Worm (Caenorhabditis elegans) whole organism, L4 larva: ENCODE data around the gene F49F1.4.
A peak's percentile ranks its signal among the peaks of the same experiment; 100 is the strongest.

Experiments used
- D1046.2 ChIP-seq: fragments of 200-800 bp; sonication (Bioruptor generic); IDR thresholded peaks from 2 replicates; pipeline ENCODE4 v1.3.6; 2022; ENCODE audit warnings: missing genetic modification characterization, missing compliant biosample characterization
- F26F4.8 ChIP-seq: fragments of 200-800 bp; sonication (Bioruptor generic); conservative IDR thresholded peaks from 2 replicates; pipeline ENCODE4 v1.3.6; 2022; ENCODE audit warnings: missing genetic modification characterization, missing compliant biosample characterization
- Y105C5A.15 ChIP-seq: fragments of 200-800 bp; sonication (Bioruptor generic); IDR thresholded peaks from 2 replicates; pipeline ENCODE4 v1.3.6; 2022; ENCODE audit warnings: missing genetic modification characterization, missing compliant biosample characterization
- Y48G9A.11 ChIP-seq: fragments of 200-800 bp; sonication (Bioruptor generic); IDR thresholded peaks from 2 replicates; pipeline ENCODE4 v1.3.6; 2022; ENCODE audit warnings: missing genetic modification reagents, missing genetic modification characterization, missing compliant biosample characterization
- ces-1 ChIP-seq: fragments of 150-350 bp; sonication (generic microtip); optimal IDR thresholded peaks from 4 replicates; lab custom pipeline; 2014; ENCODE audit warnings: missing biosample characterization, missing genetic modification reagents, missing genetic modification characterization
- cey-2 ChIP-seq: sonication (generic microtip); optimal IDR thresholded peaks from 3 replicates; lab custom pipeline; 2017; ENCODE audit warnings: missing genetic modification characterization, mild to moderate bottlenecking, missing compliant biosample characterization, antibody characterized with exemption, borderline replicate concordance; ENCODE audit not compliant: insufficient read depth
- ctbp-1 ChIP-seq: fragments of 200-800 bp; sonication (Bioruptor generic); IDR thresholded peaks from 2 replicates; pipeline ENCODE4 v1.3.6; 2022; ENCODE audit warnings: missing genetic modification reagents, missing genetic modification characterization, missing compliant biosample characterization
- daf-12 ChIP-seq: fragments of 150-350 bp; optimal IDR thresholded peaks from 2 replicates; lab custom pipeline; 2014; ENCODE audit warnings: missing biosample characterization, missing genetic modification reagents, missing genetic modification characterization
- daf-8 ChIP-seq: fragments of 200-800 bp; sonication (Bioruptor generic); IDR thresholded peaks from 2 replicates; pipeline ENCODE4 v1.3.6; 2022; ENCODE audit warnings: missing genetic modification characterization, missing compliant biosample characterization
- dmd-6 ChIP-seq: fragments of 200-800 bp; sonication (Bioruptor generic); IDR thresholded peaks from 2 replicates; pipeline ENCODE4 v1.3.6; 2022; ENCODE audit warnings: missing genetic modification reagents, missing genetic modification characterization, missing compliant biosample characterization
- dmd-9 ChIP-seq: fragments of 200-800 bp; sonication (Bioruptor generic); IDR thresholded peaks from 2 replicates; pipeline ENCODE4 v1.3.6; 2022; ENCODE audit warnings: missing genetic modification reagents, missing genetic modification characterization, missing compliant biosample characterization
- duxl-1 ChIP-seq: sonication (generic microtip); optimal IDR thresholded peaks from 2 replicates; lab custom pipeline; 2016; ENCODE audit warnings: mild to moderate bottlenecking, missing genetic modification characterization, moderate library complexity, missing compliant biosample characterization; ENCODE audit not compliant: poor library complexity
- dve-1 ChIP-seq: sonication (generic microtip); optimal IDR thresholded peaks from 2 replicates; lab custom pipeline; 2017; ENCODE audit warnings: antibody characterized with exemption, mild to moderate bottlenecking, missing genetic modification characterization, missing compliant biosample characterization; ENCODE audit not compliant: insufficient read depth
- fkh-10 ChIP-seq: fragments of 150-350 bp; optimal IDR thresholded peaks from 2 replicates; lab custom pipeline; 2014; ENCODE audit warnings: missing biosample characterization, missing genetic modification reagents, missing genetic modification characterization
- fos-1 ChIP-seq: fragments of 150-350 bp; optimal IDR thresholded peaks from 2 replicates; lab custom pipeline; 2014; ENCODE audit warnings: missing biosample characterization, missing genetic modification characterization
- gei-8 ChIP-seq: fragments of 200-800 bp; sonication (Bioruptor generic); optimal IDR thresholded peaks from 2 replicates; lab custom pipeline; 2018; ENCODE audit warnings: mild to moderate bottlenecking, missing genetic modification characterization, missing compliant biosample characterization
- hif-1 ChIP-seq, 2 experiments: sonication (generic microtip); optimal IDR thresholded peaks; 2 replicates each; lab custom pipeline; 2016 to 2017; ENCODE audit warnings: missing compliant biosample characterization in 2 of 2, missing genetic modification characterization in 2 of 2, missing genetic modification reagents in 2 of 2, missing genotype in 2 of 2, mild to moderate bottlenecking in 1 of 2
- hlh-11 ChIP-seq: fragments of 200-800 bp; sonication (Bioruptor generic); optimal IDR thresholded peaks from 2 replicates; lab custom pipeline; 2018; ENCODE audit warnings: mild to moderate bottlenecking, missing genetic modification characterization, missing compliant biosample characterization
- hmg-1.1 ChIP-seq: fragments of 200-800 bp; sonication (Bioruptor generic); IDR thresholded peaks from 2 replicates; pipeline ENCODE4 v1.3.6; 2022; ENCODE audit warnings: missing genetic modification reagents, missing genetic modification characterization, missing compliant biosample characterization
- jun-1 ChIP-seq: fragments of 150-350 bp; optimal IDR thresholded peaks from 2 replicates; lab custom pipeline; 2014; ENCODE audit warnings: missing biosample characterization, missing genetic modification reagents, missing genetic modification characterization
- lim-7 ChIP-seq: fragments of 200-800 bp; sonication (Bioruptor generic); IDR thresholded peaks from 2 replicates; pipeline ENCODE4 v1.3.6; 2022; ENCODE audit warnings: missing genetic modification characterization, missing compliant biosample characterization
- lin-38 ChIP-seq: fragments of 200-800 bp; sonication (Bioruptor generic); IDR thresholded peaks from 2 replicates; pipeline ENCODE4 v1.3.6; 2022; ENCODE audit warnings: missing genetic modification reagents, missing genetic modification characterization, missing compliant biosample characterization
- madf-9 ChIP-seq: fragments of 200-800 bp; sonication (Bioruptor generic); conservative IDR thresholded peaks from 2 replicates; pipeline ENCODE4 v1.3.6; 2022; ENCODE audit warnings: missing genetic modification reagents, missing genetic modification characterization, missing compliant biosample characterization
- mxl-2 ChIP-seq: fragments of 200-800 bp; sonication (Bioruptor generic); conservative IDR thresholded peaks from 2 replicates; pipeline ENCODE4 v1.3.6; 2022; ENCODE audit warnings: missing genetic modification reagents, missing genetic modification characterization, missing compliant biosample characterization
- nhr-111 ChIP-seq: fragments of 200-800 bp; sonication (Bioruptor generic); optimal IDR thresholded peaks from 2 replicates; lab custom pipeline; 2018; ENCODE audit warnings: mild to moderate bottlenecking, missing genetic modification characterization, missing compliant biosample characterization
- nhr-25 ChIP-seq: sonication (generic microtip); optimal IDR thresholded peaks from 2 replicates; lab custom pipeline; 2017; ENCODE audit warnings: missing genetic modification characterization, mild to moderate bottlenecking, missing compliant biosample characterization, antibody characterized with exemption, moderate library complexity, borderline replicate concordance; ENCODE audit not compliant: insufficient read depth
- nhr-41 ChIP-seq: fragments of 200-800 bp; sonication (Bioruptor generic); IDR thresholded peaks from 2 replicates; pipeline ENCODE4 v1.3.6; 2022; ENCODE audit warnings: missing genetic modification reagents, missing genetic modification characterization, missing compliant biosample characterization
- nhr-76 ChIP-seq: fragments of 150-350 bp; optimal IDR thresholded peaks from 2 replicates; lab custom pipeline; 2014; ENCODE audit warnings: missing biosample characterization, missing genetic modification characterization
- pha-4 ChIP-seq, 2 experiments: fragments of 150-350 bp in 1 of 2; fragments of 200-800 bp in 1 of 2; sonication (Bioruptor generic) in 1 of 2; IDR thresholded peaks in 1 of 2; optimal IDR thresholded peaks in 1 of 2; 2 replicates each; pipeline versions ENCODE4 v1.3.6 to Lab custom; 2014 to 2022; ENCODE audit warnings: missing genetic modification characterization in 2 of 2, missing genetic modification reagents in 2 of 2, missing biosample characterization in 1 of 2, missing compliant biosample characterization in 1 of 2
- saeg-2 ChIP-seq: fragments of 200-800 bp; sonication (Bioruptor generic); IDR thresholded peaks from 2 replicates; pipeline ENCODE4 v1.3.6; 2022; ENCODE audit warnings: missing genetic modification reagents, missing genetic modification characterization, missing compliant biosample characterization
- sdz-12 ChIP-seq: fragments of 200-800 bp; sonication (Bioruptor generic); optimal IDR thresholded peaks from 2 replicates; lab custom pipeline; 2018; ENCODE audit warnings: mild to moderate bottlenecking, missing genetic modification characterization, missing compliant biosample characterization
- set-16 ChIP-seq: fragments of 200-800 bp; sonication (Bioruptor generic); IDR thresholded peaks from 2 replicates; pipeline ENCODE4 v1.3.6; 2022; ENCODE audit warnings: missing genetic modification reagents, missing genetic modification characterization, missing compliant biosample characterization
- snpc-1.2 ChIP-seq: fragments of 200-800 bp; sonication (Bioruptor generic); IDR thresholded peaks from 2 replicates; pipeline ENCODE4 v1.3.6; 2022; ENCODE audit warnings: missing genetic modification reagents, missing genetic modification characterization, missing compliant biosample characterization
- unc-130 ChIP-seq: sonication (generic microtip); optimal IDR thresholded peaks from 2 replicates; lab custom pipeline; 2016; ENCODE audit warnings: missing genetic modification reagents, missing genetic modification characterization, missing compliant biosample characterization
- unc-39 ChIP-seq: sonication (generic microtip); optimal IDR thresholded peaks from 2 replicates; lab custom pipeline; 2017; ENCODE audit warnings: missing biosample characterization, missing genetic modification characterization
- unc-62 ChIP-seq, 3 experiments: fragments of 150-350 bp in 1 of 3; sonication (generic microtip); optimal IDR thresholded peaks in 2 of 3; peaks in 1 of 3; 1 replicate in 1 of 3; 2 replicates in 2 of 3; lab custom pipeline; 2014 to 2017; ENCODE audit warnings: missing biosample characterization in 3 of 3, missing genetic modification characterization in 3 of 3, missing genetic modification reagents in 3 of 3, missing genotype in 1 of 3
- vab-7 ChIP-seq: fragments of 200-800 bp; sonication (Bioruptor generic); IDR thresholded peaks from 2 replicates; pipeline ENCODE4 v1.3.6; 2022; ENCODE audit warnings: missing genetic modification reagents, missing genetic modification characterization, missing compliant biosample characterization
- zfp-2 ChIP-seq: sonication (generic microtip); optimal IDR thresholded peaks from 2 replicates; lab custom pipeline; 2016; ENCODE audit warnings: mild to moderate bottlenecking, missing genetic modification characterization, missing compliant biosample characterization
- zip-11 ChIP-seq: fragments of 200-800 bp; sonication (Bioruptor generic); IDR thresholded peaks from 2 replicates; pipeline ENCODE4 v1.3.6; 2022; ENCODE audit warnings: missing genetic modification characterization, missing compliant biosample characterization
- ztf-7 ChIP-seq: fragments of 150-350 bp; optimal IDR thresholded peaks from 2 replicates; lab custom pipeline; 2014; ENCODE audit warnings: missing biosample characterization, missing genetic modification characterization

F49F1.4 gene

DNA sequence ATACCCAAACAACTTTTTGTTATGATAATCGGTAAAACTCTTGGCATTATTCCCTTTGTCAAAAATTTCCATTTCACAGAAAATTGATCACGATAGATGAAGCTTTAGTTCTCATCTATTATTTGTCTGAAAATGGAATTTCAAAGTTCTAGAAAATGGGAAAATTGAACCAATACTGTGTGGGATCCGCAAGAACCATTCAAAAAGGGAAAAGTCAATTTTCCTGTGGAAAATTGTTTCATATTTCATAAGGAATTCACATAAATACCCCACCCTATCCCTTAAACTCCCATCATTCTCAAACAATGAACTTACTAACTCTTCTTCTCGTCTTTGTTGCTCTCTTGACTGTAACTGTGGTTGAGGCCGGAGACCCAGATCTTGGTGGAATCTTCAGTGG lies 34.7 kb downstream of the F49F1.4 start, which contains the start of the genes C35B1.9 and C35B1.3:
TSS of gene C35B1.9 (minus strand) at position 101 of the 400 bp plus-strand sequence.
TSS of gene C35B1.3 (plus strand) at position 306 of the 400 bp plus-strand sequence.
- TF ChIP-seq gei-8 (no peak), unc-62 (GFP tag; optimal IDR thresholded peaks at IDR 0.05 in 1 of 2; lab: Kevin White, UChicago) (peak in 1 of 2 experiments; percentile 11), unc-62 (tag; optimal IDR thresholded peaks at IDR 0.05; lab: Kevin White, UChicago) (no peak)

- TF ChIP-seq sdz-12 (GFP tag; lab: Kevin White, UChicago) (no peak), nhr-41 (GFP tag; lab: Robert Waterston, UW) (no peak), Y48G9A.11 (no peak), dmd-9 (no peak), dve-1 (tag; lab: Kevin White, UChicago) (no peak), set-16 (GFP tag; lab: Robert Waterston, UW) (no peak), snpc-1.2 (no peak), nhr-111 (no peak), zfp-2 (tag; lab: Kevin White, UChicago) (no peak), unc-39 (tag; lab: Kevin White, UChicago) (no peak), ces-1 (GFP tag; lab: Kevin White, UChicago) (no peak), zip-11 (GFP tag; lab: Robert Waterston, UW) (no peak), vab-7 (no peak), lim-7 (GFP tag; lab: Robert Waterston, UW) (no peak), Y105C5A.15 (GFP tag; lab: Robert Waterston, UW) (no peak), ctbp-1 (GFP tag; lab: Robert Waterston, UW) (no peak)
These were observed 36.0 kb downstream of the F49F1.4 start, which contains the start of gene C35B1.4 for ce11 chrIV:4079514-4079913. Gene C35B1.4, plus strand, starts transcription at chrIV:4079814.

DNA sequence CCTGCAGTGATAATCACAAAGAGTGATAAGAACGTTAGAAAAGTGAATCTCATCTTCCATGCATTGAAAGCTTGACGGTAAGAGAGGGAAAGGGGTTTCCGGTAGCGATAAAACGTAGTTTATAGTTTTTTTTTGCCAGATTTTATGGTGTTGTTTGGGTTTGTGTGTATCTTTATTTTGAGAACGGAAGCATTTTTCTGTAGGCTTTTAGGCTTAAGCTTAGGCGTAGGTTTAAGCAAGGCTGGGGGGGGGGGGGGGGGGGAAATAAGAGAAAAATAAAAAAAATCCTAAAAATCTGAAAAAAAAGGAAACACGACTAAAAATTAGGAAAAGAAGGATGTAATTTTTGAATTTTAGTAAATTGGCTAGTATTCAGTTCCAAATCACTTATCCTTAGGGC lies 36.6 kb downstream of the F49F1.4 start, which contains the start of gene C35B1.8:
TSS of gene C35B1.8 (minus strand) at position 101 of the 400 bp plus-strand sequence.
- TF ChIP-seq nhr-25 (tag; lab: Kevin White, UChicago) (no peak), daf-8 (no peak), nhr-111 (no peak), F26F4.8 (GFP tag; lab: Robert Waterston, UW) (no peak), duxl-1 (no peak), madf-9 (no peak), pha-4 (GFP tag; IDR thresholded peaks at IDR 0.05; lab: Robert Waterston, UW) (no peak), pha-4 (tag; optimal IDR thresholded peaks at IDR 0.05; lab: Kevin White, UChicago) (no peak)

DNA sequence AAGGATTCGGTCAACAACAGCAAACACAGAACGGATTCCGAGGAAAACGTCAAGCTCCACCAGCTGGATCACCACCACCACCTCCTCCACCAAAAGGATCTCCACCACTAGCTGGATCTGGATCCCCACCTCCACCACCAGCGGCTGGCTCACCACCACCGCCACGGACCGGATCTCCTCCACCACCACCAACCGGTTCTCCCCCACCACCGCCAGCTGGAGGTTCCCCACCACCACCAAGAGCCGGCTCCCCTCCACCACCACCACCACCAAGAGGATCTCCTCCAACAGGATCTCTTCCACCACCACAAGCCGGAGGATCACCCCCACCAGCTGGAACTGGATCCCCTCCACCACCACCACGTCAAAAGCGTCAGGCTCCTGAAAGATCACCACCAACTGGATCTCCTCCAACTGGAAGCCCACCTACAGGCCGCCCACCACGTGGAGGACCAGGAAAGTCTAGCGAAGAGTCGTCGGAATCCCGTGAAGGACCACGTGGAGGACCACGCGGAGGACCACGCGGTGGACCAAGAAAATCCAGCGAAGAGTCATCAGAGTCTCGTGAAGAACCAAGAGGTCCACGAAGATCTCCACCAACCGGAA lies 38.7 kb downstream of the F49F1.4 start:
- TF ChIP-seq set-16 (GFP tag; lab: Robert Waterston, UW), result peak; percentile 97
- no peak for TF ChIP-seq fkh-10 (GFP tag; lab: Kevin White, UChicago)
- no peak for TF ChIP-seq hlh-11 (tag; lab: Kevin White, UChicago)

DNA sequence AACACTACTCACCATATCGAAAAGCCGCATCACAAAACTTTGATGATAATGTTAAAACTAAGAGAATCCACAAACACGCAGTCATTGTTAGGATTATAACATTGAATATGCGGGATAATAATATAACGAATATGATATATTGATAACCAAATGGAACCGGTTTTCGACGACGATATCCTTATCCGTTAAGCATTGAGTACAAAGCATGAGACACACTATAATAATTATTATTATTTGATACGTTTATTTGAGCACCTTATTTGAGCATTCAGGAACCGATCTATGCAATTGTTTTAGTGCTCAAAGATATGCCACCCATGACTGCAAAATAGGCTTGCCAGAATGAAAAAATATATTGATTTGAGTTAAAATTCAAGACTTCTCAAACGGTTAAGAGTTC lies 40.9 kb downstream of the F49F1.4 start, which contains the start of gene W03D2.9:
TSS of gene W03D2.9 (minus strand) at position 101 of the 400 bp plus-strand sequence.
- TF ChIP-seq jun-1 (tag; lab: Kevin White, UChicago) (no peak), hmg-1.1 (GFP tag; lab: Robert Waterston, UW) (no peak)

- TF ChIP-seq mxl-2 (GFP tag; lab: Robert Waterston, UW) (no peak), unc-130 (no peak), daf-12 (tag; lab: Kevin White, UChicago) (no peak), cey-2 (tag; lab: Kevin White, UChicago) (no peak), D1046.2 (no peak), hif-1 (tag; optimal IDR thresholded peaks at IDR 0.05; lab: Kevin White, UChicago) (no peak), lin-38 (no peak), nhr-76 (tag; lab: Kevin White, UChicago) (no peak), fos-1 (tag; lab: Kevin White, UChicago) (no peak), zfp-2 (tag; lab: Kevin White, UChicago) (no peak), ztf-7 (tag; lab: Kevin White, UChicago) (no peak), saeg-2 (GFP tag; lab: Robert Waterston, UW) (no peak), dmd-6 (GFP tag; lab: Robert Waterston, UW) (no peak), hlh-11 (tag; lab: Kevin White, UChicago) (no peak)
These were observed 43.5 kb downstream of the F49F1.4 start, which contains the start of gene pqn-75 for ce11 chrIV:4072027-4072426. Gene pqn-75, plus strand, starts transcription at chrIV:4072327.
